Worm (Caenorhabditis elegans) whole organism, L4/young adult: ENCODE measurements around the gene gut-2.

Source experiments
- W03F9.2 ChIP-seq: fragments of 150-350 bp; optimal IDR thresholded peaks from 2 replicates; lab custom pipeline; 2014; ENCODE audit warnings: missing biosample characterization, missing genetic modification characterization
- dao-5 ChIP-seq: sonication (generic microtip); optimal IDR thresholded peaks from 2 replicates; lab custom pipeline; 2016; ENCODE audit warnings: missing genotype, missing genetic modification characterization, moderate library complexity, missing compliant biosample characterization
- him-1 ChIP-seq: sonication (generic microtip); optimal IDR thresholded peaks from 2 replicates; lab custom pipeline; 2016; ENCODE audit warnings: missing genotype, missing genetic modification reagents, missing genetic modification characterization, missing compliant biosample characterization

DNA sequence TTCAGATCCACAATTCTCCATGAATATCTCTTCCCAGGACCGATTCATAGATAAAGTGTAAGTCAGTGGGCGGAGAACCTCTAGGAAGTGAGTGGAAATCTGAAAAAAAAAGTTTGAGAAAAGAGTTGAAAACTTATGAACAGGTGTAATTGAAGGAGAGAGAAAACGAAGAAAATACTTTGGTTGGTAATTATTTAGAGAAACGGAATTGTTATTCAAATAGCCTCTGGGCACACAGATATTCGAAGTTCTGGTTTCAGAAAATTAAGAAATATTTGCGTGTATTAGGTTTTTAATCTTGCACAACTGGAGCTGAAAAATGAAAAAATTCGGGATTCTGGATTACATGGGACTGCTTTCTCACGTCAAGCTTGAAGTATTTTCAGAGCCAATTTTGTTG lies 17.7 kb upstream of the gut-2 start, which contains the start of gene T10G3.2:
- no peak for TF ChIP-seq dao-5
- TF ChIP-seq W03F9.2 (tag; lab: Kevin White, UChicago) = no peak
- no peak for TF ChIP-seq him-1 (tag; lab: Kevin White, UChicago)
